Worm (Caenorhabditis elegans): ENCODE data around the gene enu-3.1.

The enu-3.1 gene

DNA sequence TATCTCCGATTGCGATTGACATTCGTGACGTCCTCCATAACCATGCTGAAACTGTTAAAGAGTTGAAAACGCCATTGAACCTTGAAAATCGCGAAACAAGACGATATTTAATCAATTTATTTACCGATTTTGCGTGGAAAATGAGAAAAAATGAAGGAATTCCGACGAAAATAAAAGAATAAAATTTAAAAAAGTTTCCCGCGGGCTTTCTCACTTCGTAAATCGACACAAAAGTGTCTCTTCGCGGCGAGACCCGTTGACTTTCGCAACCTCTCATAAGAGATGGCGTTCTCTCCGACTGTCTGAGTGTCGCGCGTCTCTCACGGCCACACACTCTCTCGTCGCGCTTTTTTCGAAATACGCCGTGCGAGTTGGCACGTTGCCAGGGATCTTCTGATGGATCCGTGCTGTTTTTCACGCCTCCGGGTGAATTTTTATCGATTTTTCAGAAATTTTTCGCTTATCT is 28.8 kb upstream of the enu-3.1 start, which contains the start of gene hat-1 (continued):
- TF ChIP-seq daf-16 (GFP tag; optimal IDR thresholded peaks at IDR 0.05) = peak in 1 of 2 experiments; percentile 92
- TF ChIP-seq daf-16 (tag; optimal IDR thresholded peaks at IDR 0.05) = peak; percentile 66
- TF ChIP-seq zip-2 (tag; optimal IDR thresholded peaks at IDR 0.05) = peak; percentile 64
- TF ChIP-seq aha-1 (tag) = peak; percentile 99

DNA sequence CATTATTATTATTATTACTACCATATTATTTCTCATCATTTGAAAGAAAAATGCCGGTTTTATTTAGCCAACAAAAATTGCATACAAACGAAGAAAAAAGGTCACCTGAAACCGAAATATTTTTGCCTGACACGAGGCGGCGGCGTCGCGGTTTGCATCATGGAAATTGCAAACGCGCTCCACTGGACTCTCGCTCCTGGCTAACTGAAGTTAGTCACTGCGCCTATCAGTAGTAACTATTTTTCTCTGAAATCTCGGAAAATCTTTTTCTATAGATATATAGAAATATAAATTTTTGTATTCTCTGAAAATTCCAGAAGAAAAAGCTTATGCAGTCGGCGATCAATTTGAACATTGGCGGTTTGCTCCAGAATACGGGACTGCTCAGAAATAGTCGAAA is 20.3 kb upstream of the enu-3.1 start, which contains the start of gene ymel-1:
Gene ymel-1, plus strand, starts transcription at position 318 of the 400 bp plus-strand sequence.
- TF ChIP-seq hlh-30 (tag; optimal IDR thresholded peaks at IDR 0.05; ENCODE audit: insufficient read depth) (peak; percentile 87), lsy-2 (tag; optimal IDR thresholded peaks at IDR 0.05) (peak in 1 of 2 experiments; percentile 50), gei-8 (GFP tag; optimal IDR thresholded peaks at IDR 0.05) (peak; percentile 9), mdl-1 (tag; optimal IDR thresholded peaks at IDR 0.05) (peak; percentile 27 to 61), tra-1 (GFP tag; IDR thresholded peaks at IDR 0.05) (no peak), lin-1 (GFP tag; IDR thresholded peaks at IDR 0.05) (peak; percentile 48; the same call in 1 of the 2 replicates), attf-4 (tag; optimal IDR thresholded peaks at IDR 0.05) (no peak), nhr-10 (tag; optimal IDR thresholded peaks at IDR 0.05) (no peak), dmd-6 (GFP tag; IDR thresholded peaks at IDR 0.05) (peak; percentile 19; the same call in 1 of the 2 replicates), ctbp-1 (GFP tag; IDR thresholded peaks at IDR 0.05) (no peak), set-16 (GFP tag; IDR thresholded peaks at IDR 0.05) (no peak), aha-1 (tag) (peak; percentile 88), cey-2 (tag; optimal IDR thresholded peaks at IDR 0.05; ENCODE audit: borderline replicate concordance, insufficient read depth) (no peak), pha-4 (GFP tag; IDR thresholded peaks at IDR 0.05) (0 out of 2 replicates have a peak, but pooled peaks have one; percentile 11), pha-4 (tag; optimal IDR thresholded peaks at IDR 0.05) (no peak), nhr-102 (tag; optimal IDR thresholded peaks at IDR 0.05) (peak; percentile 35), nhr-77 (tag; optimal IDR thresholded peaks at IDR 0.05) (peak; percentile 34), dve-1 (tag; optimal IDR thresholded peaks at IDR 0.05; ENCODE audit: insufficient read depth) (peak; percentile 40), Y5F2A.4 (GFP tag; optimal IDR thresholded peaks at IDR 0.05) (no peak), daf-16 (GFP tag; optimal IDR thresholded peaks at IDR 0.05) (no peak), daf-16 (tag; optimal IDR thresholded peaks at IDR 0.05) (peak; percentile 7), hif-1 (tag; optimal IDR thresholded peaks at IDR 0.05) (peak in 1 of 2 experiments; percentile 52), mes-2 (tag; optimal IDR thresholded peaks at IDR 0.05; ENCODE audit: poor library complexity, severe bottlenecking) (peak; percentile 67), mxl-2 (GFP tag; conservative IDR thresholded peaks at IDR 0.05) (no peak), duxl-1 (tag; optimal IDR thresholded peaks at IDR 0.05; ENCODE audit: poor library complexity) (no peak), unc-130 (GFP tag; optimal IDR thresholded peaks at IDR 0.05) (no peak), lin-38 (GFP tag; IDR thresholded peaks at IDR 0.05) (peak; percentile 90), nhr-48 (tag; optimal IDR thresholded peaks at IDR 0.05) (no peak), tag-97 (GFP tag; IDR thresholded peaks at IDR 0.05) (no peak), arid-1 (GFP tag; conservative IDR thresholded peaks at IDR 0.05) (peak; percentile 46; the same call in 1 of the 2 replicates), dpl-1 (GFP tag; optimal IDR thresholded peaks at IDR 0.05) (peak; percentile 6), hlh-11 (tag; optimal IDR thresholded peaks at IDR 0.05) (peak; percentile 47), ama-1 (optimal IDR thresholded peaks at IDR 0.05) (peak; percentile 61), daf-19 (GFP tag; conservative IDR thresholded peaks at IDR 0.05) (no peak; the same call in 1 of the 2 replicates), skn-1 (tag; optimal IDR thresholded peaks at IDR 0.05) (no peak), ceh-62 (tag; optimal IDR thresholded peaks at IDR 0.05) (no peak), rbr-2 (tag; optimal IDR thresholded peaks at IDR 0.05) (peak; percentile 16)

DNA sequence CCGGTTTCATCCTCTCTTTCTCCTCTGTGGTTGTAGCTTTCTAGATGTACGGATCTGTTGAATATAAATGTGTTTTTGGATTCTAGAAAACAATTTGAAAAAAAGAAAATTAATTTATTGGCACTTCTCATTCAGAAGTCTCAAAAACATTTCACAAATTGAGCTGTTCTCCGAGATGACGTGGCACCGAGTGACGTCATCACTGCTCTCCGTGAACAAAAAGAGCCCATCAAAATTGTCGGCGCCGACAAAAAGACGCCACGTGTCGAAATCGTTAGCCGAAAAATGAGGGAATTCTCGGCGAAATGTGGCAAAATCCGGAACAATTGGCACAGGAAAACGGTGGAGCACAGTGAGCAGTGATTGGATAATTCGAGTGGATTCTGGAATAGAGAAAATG is 14.4 kb upstream of the enu-3.1 start:
- TF ChIP-seq dmd-6 (GFP tag; IDR thresholded peaks at IDR 0.05) = no peak

Data from whole organism, L4 larva.